Worm (Caenorhabditis elegans): ENCODE data around the gene F59A7.5.

The F59A7.5 gene

ce11 chrV:2011777-2012176 lies 10.7 kb upstream of the F59A7.5 start, which contains the start of gene F59A7.7:
Gene F59A7.7, plus strand, starts transcription at chrV:2012077.
- no peak for TF ChIP-seq ama-1 (optimal IDR thresholded peaks at IDR 0.05)
- no peak for TF ChIP-seq efl-1 (optimal IDR thresholded peaks at IDR 0.05)
- TF ChIP-seq efl-1 (GFP tag; optimal IDR thresholded peaks at IDR 0.05 in 1 of 2) = no peak
- no peak for TF ChIP-seq fkh-10 (GFP tag; optimal IDR thresholded peaks at IDR 0.05)
- no peak for TF ChIP-seq grh-1 (GFP tag; IDR thresholded peaks at IDR 0.05)

DNA sequence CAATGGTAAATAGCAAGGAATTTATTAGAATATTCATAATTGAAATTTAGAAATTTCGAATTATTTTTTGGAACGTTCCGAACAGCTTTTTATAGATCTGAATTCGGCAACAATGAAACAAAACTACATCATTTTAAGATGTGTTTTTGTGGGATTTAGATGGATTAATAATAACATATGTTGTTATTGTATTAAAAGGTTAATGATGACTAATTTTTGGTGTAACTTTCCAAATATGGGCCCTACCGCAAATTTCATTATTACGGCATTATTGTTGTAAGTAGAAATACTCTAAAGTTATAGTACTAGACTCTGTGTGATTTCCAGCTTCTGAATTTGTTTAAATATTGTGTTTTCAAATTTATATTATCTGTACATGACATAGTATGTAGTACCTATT lies 8.7 kb upstream of the F59A7.5 start, which contains the start of gene F59A7.11:
Gene F59A7.11 (minus strand): TSS at position 101 of the 400 bp plus-strand sequence.
- TF ChIP-seq rnt-1 (tag; optimal IDR thresholded peaks at IDR 0.05) = no peak
- TF ChIP-seq egl-13 (tag; optimal IDR thresholded peaks at IDR 0.05) = no peak
- TF ChIP-seq fkh-10 (GFP tag; optimal IDR thresholded peaks at IDR 0.05) = no peak
- no peak for TF ChIP-seq grh-1 (GFP tag; IDR thresholded peaks at IDR 0.05)
- TF ChIP-seq fkh-4 (tag; optimal IDR thresholded peaks at IDR 0.05; ENCODE audit: borderline replicate concordance) = no peak
- no peak for TF ChIP-seq lin-39 (tag; optimal IDR thresholded peaks at IDR 0.05)
- no peak for TF ChIP-seq C04F5.9 (tag; optimal IDR thresholded peaks at IDR 0.05)
- TF ChIP-seq zip-4 (GFP tag; optimal IDR thresholded peaks at IDR 0.05) = no peak
- TF ChIP-seq lin-13 (GFP tag; optimal IDR thresholded peaks at IDR 0.05) = no peak
- no peak for TF ChIP-seq snu-23 (GFP tag; optimal IDR thresholded peaks at IDR 0.05)

- no peak for TF ChIP-seq zip-4 (GFP tag; optimal IDR thresholded peaks at IDR 0.05)
- no peak for TF ChIP-seq fkh-8 (tag; optimal IDR thresholded peaks at IDR 0.05)
- TF ChIP-seq egl-27 (tag; optimal IDR thresholded peaks at IDR 0.05) = no peak
- TF ChIP-seq tlp-1 (tag; optimal IDR thresholded peaks at IDR 0.05) = no peak
- no peak for TF ChIP-seq nhr-84 (tag; optimal IDR thresholded peaks at IDR 0.05)
- no peak for TF ChIP-seq swsn-7 (tag; optimal IDR thresholded peaks at IDR 0.05)
- TF ChIP-seq efl-1 (optimal IDR thresholded peaks at IDR 0.05) = no peak
- no peak for TF ChIP-seq efl-1 (GFP tag; optimal IDR thresholded peaks at IDR 0.05 in 1 of 2)
- no peak for TF ChIP-seq mdl-1 (tag; optimal IDR thresholded peaks at IDR 0.05)
- no peak for TF ChIP-seq jun-1 (tag; optimal IDR thresholded peaks at IDR 0.05)
- no peak for TF ChIP-seq lin-14 (GFP tag; optimal IDR thresholded peaks at IDR 0.05)
Measured at ce11 chrV:2016428-2016827, 6.0 kb upstream of the F59A7.5 start, which contains the start of gene F59A7.2. Gene F59A7.2, minus strand, starts transcription at chrV:2016528.

ce11 chrV:2018689-2019088 lies 3.8 kb upstream of the F59A7.5 start, which contains the start of gene F59A7.14:
Gene F59A7.14, plus strand, starts transcription at chrV:2018989.
- TF ChIP-seq ztf-11 (tag; optimal IDR thresholded peaks at IDR 0.05) (no peak), nhr-20 (tag; optimal IDR thresholded peaks at IDR 0.05) (no peak)

DNA sequence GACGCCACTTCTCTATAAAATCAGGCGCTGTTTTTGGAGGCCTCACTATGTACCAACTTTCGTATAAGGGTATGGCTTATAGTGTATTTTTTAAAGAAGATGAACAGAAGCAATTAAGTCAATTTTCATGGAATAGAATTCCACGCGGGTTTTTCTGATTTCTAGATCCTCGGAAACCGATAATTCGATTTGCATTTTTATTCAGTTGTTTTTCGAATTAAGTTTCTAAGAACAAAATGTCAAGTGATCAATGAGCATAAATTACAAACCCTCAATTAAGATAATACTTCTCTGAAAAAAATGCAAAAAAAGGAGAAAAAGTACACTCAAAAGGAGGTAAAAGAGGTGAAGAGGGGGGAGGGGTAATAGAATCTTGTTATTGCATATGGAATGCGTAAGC lies 1.2 kb upstream of the F59A7.5 start:
- TF ChIP-seq xbp-1 (tag; optimal IDR thresholded peaks at IDR 0.05) = no peak
- TF ChIP-seq nhr-47 (tag; optimal IDR thresholded peaks at IDR 0.05) = peak; percentile 50
- TF ChIP-seq ceh-90 (tag; optimal IDR thresholded peaks at IDR 0.05) = no peak
- TF ChIP-seq lsy-2 (tag; optimal IDR thresholded peaks at IDR 0.05) = no peak
- no peak for TF ChIP-seq ceh-88 (GFP tag; IDR thresholded peaks at IDR 0.05)
- TF ChIP-seq dpl-1 (GFP tag; optimal IDR thresholded peaks at IDR 0.05) = no peak
- no peak for TF ChIP-seq fkh-4 (tag; optimal IDR thresholded peaks at IDR 0.05; ENCODE audit: borderline replicate concordance)
- TF ChIP-seq fkh-8 (tag; optimal IDR thresholded peaks at IDR 0.05) = peak; percentile 59
- peak; percentile 59 for TF ChIP-seq nhr-71 (tag; optimal IDR thresholded peaks at IDR 0.05)

ce11 chrV:2027787-2028186 lies 5.3 kb downstream of the F59A7.5 start, which contains the start of gene srab-13:
Gene srab-13, minus strand, starts transcription at chrV:2027887.
- TF ChIP-seq nhr-47 (tag; optimal IDR thresholded peaks at IDR 0.05) (no peak), efl-1 (optimal IDR thresholded peaks at IDR 0.05) (no peak), efl-1 (GFP tag; optimal IDR thresholded peaks at IDR 0.05 in 1 of 2) (no peak), fkh-4 (tag; optimal IDR thresholded peaks at IDR 0.05; ENCODE audit: borderline replicate concordance) (no peak), alr-1 (tag; optimal IDR thresholded peaks at IDR 0.05; ENCODE audit: borderline replicate concordance) (no peak), fos-1 (tag; optimal IDR thresholded peaks at IDR 0.05) (no peak), Y116A8C.19 (tag; optimal IDR thresholded peaks at IDR 0.05; ENCODE audit: borderline replicate concordance) (no peak), nhr-20 (tag; optimal IDR thresholded peaks at IDR 0.05) (no peak), nhr-19 (GFP tag; conservative IDR thresholded peaks at IDR 0.05) (no peak), vab-15 (tag; optimal IDR thresholded peaks at IDR 0.05) (no peak), grh-1 (GFP tag; IDR thresholded peaks at IDR 0.05) (no peak), fkh-10 (GFP tag; optimal IDR thresholded peaks at IDR 0.05) (no peak)
